Worm (Caenorhabditis elegans): Measurements from ENCODE around the gene repo-1.

DNA sequence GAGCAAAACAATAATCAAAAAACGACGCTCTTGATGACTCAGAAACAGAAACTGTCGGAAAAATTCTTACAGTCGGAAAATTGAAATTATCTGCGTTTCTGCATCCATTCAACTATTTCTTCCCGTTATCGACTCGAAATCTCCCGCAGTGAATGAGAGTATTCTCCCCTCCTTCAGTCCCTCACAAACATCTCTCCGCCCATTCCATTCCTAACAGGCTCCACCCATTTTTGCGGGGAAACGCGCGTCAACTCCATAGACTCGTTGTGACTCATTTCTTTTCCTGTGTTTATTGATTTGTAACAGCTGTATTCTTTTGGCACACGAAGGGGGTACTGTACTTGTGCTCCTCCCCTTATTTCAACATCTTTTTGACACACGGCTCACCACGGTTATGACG, 43.6 kb downstream of the repo-1 start:
- no peak for TF ChIP-seq klf-2 (GFP tag; conservative IDR thresholded peaks at IDR 0.05)
- no peak for TF ChIP-seq flt-1 (GFP tag; IDR thresholded peaks at IDR 0.05)
- no peak for TF ChIP-seq T22C8.4 (GFP tag; IDR thresholded peaks at IDR 0.05)
- no peak for TF ChIP-seq ref-1 (GFP tag; conservative IDR thresholded peaks at IDR 0.05)
- no peak for TF ChIP-seq ztf-23 (GFP tag; IDR thresholded peaks at IDR 0.05)
- no peak for TF ChIP-seq tab-1 (GFP tag; IDR thresholded peaks at IDR 0.05)

Data from whole organism, midembryonic.